Worm (Caenorhabditis elegans): ENCODE data around the gene elc-1.

The elc-1 gene

ce11 chrIII:1429920-1430437 is 13.0 kb upstream of the elc-1 start:
- TF ChIP-seq unc-62 (GFP tag; optimal IDR thresholded peaks at IDR 0.05) (no peak), mab-5 (tag; optimal IDR thresholded peaks at IDR 0.05) (no peak), lin-32 (GFP tag; optimal IDR thresholded peaks at IDR 0.05) (no peak), nhr-28 (tag; optimal IDR thresholded peaks at IDR 0.05) (no peak), ces-1 (GFP tag; optimal IDR thresholded peaks at IDR 0.05) (peak; percentile 22)

ce11 chrIII:1429275-1429674 is 12.3 kb upstream of the elc-1 start:
- TF ChIP-seq M03D4.4 (tag; optimal IDR thresholded peaks at IDR 0.05): no peak
- no peak for TF ChIP-seq mab-5 (tag; optimal IDR thresholded peaks at IDR 0.05)
- TF ChIP-seq drap-1 (GFP tag; optimal IDR thresholded peaks at IDR 0.05): no peak
- no peak for TF ChIP-seq ceh-39 (tag; optimal IDR thresholded peaks at IDR 0.05)

- TF ChIP-seq ces-1 (GFP tag; optimal IDR thresholded peaks at IDR 0.05) (no peak), unc-120 (tag; optimal IDR thresholded peaks at IDR 0.05; ENCODE audit: poor library complexity, severe bottlenecking) (no peak), nhr-76 (tag; optimal IDR thresholded peaks at IDR 0.05) (no peak), lin-13 (tag; optimal IDR thresholded peaks at IDR 0.05) (no peak)
These were observed 11.5 kb upstream of the elc-1 start for ce11 chrIII:1428448-1428847.

ce11 chrIII:1427126-1427525 is 10.1 kb upstream of the elc-1 start, which contains the start of gene lelo-2:
Gene lelo-2, minus strand, starts transcription at chrIII:1427226.
- no peak for TF ChIP-seq ham-2 (GFP tag; optimal IDR thresholded peaks at IDR 0.05)
- TF ChIP-seq ztf-11 (tag; optimal IDR thresholded peaks at IDR 0.05): no peak
- TF ChIP-seq cnd-1 (tag; optimal IDR thresholded peaks at IDR 0.05): no peak
- no peak for TF ChIP-seq flh-1 (GFP tag; optimal IDR thresholded peaks at IDR 0.05)
- no peak for TF ChIP-seq nhr-28 (tag; optimal IDR thresholded peaks at IDR 0.05)
- TF ChIP-seq drap-1 (GFP tag; optimal IDR thresholded peaks at IDR 0.05): no peak
- no peak for TF ChIP-seq hlh-1 (tag; optimal IDR thresholded peaks at IDR 0.05)
- no peak for TF ChIP-seq blmp-1 (tag; optimal IDR thresholded peaks at IDR 0.05)
- TF ChIP-seq nhr-76 (tag; optimal IDR thresholded peaks at IDR 0.05): no peak
- no peak for TF ChIP-seq nhr-237 (tag; optimal IDR thresholded peaks at IDR 0.05)
- no peak for TF ChIP-seq bed-3 (GFP tag; optimal IDR thresholded peaks at IDR 0.05)
- no peak for TF ChIP-seq ceh-43 (GFP tag; optimal IDR thresholded peaks at IDR 0.05)
- no peak for TF ChIP-seq ceh-83 (GFP tag; optimal IDR thresholded peaks at IDR 0.05)
- TF ChIP-seq unc-62 (GFP tag; optimal IDR thresholded peaks at IDR 0.05): no peak
- TF ChIP-seq M03D4.4 (tag; optimal IDR thresholded peaks at IDR 0.05): no peak
- TF ChIP-seq ces-1 (GFP tag; optimal IDR thresholded peaks at IDR 0.05): no peak
- no peak for TF ChIP-seq elt-3 (tag; optimal IDR thresholded peaks at IDR 0.05)
- TF ChIP-seq nhr-2 (tag; optimal IDR thresholded peaks at IDR 0.05): no peak
- no peak for TF ChIP-seq snpc-4 (tag; optimal IDR thresholded peaks at IDR 0.05)
- no peak for TF ChIP-seq mls-2 (tag; optimal IDR thresholded peaks at IDR 0.05)

ce11 chrIII:1424305-1424704 is 7.3 kb upstream of the elc-1 start:
- TF ChIP-seq lsy-2 (tag; optimal IDR thresholded peaks at IDR 0.05): peak; percentile 63
- TF ChIP-seq nhr-76 (tag; optimal IDR thresholded peaks at IDR 0.05): no peak
- TF ChIP-seq bed-3 (GFP tag; optimal IDR thresholded peaks at IDR 0.05): peak; percentile 51
- peak; percentile 14 for TF ChIP-seq ceh-43 (GFP tag; optimal IDR thresholded peaks at IDR 0.05)
- TF ChIP-seq ham-2 (GFP tag; optimal IDR thresholded peaks at IDR 0.05): peak; percentile 29
- TF ChIP-seq ceh-39 (tag; optimal IDR thresholded peaks at IDR 0.05): no peak
- peak; percentile 7 for TF ChIP-seq ces-1 (GFP tag; optimal IDR thresholded peaks at IDR 0.05)
- peak; percentile 20 for TF ChIP-seq unc-120 (tag; optimal IDR thresholded peaks at IDR 0.05; ENCODE audit: poor library complexity, severe bottlenecking)
- TF ChIP-seq zip-8 (tag; optimal IDR thresholded peaks at IDR 0.05): no peak
- peak; percentile 23 for TF ChIP-seq M03D4.4 (tag; optimal IDR thresholded peaks at IDR 0.05)
- TF ChIP-seq drap-1 (GFP tag; optimal IDR thresholded peaks at IDR 0.05): peak; percentile 74
- TF ChIP-seq lin-13 (tag; optimal IDR thresholded peaks at IDR 0.05): peak; percentile 32
- peak; percentile 80 for TF ChIP-seq mls-2 (tag; optimal IDR thresholded peaks at IDR 0.05)
- TF ChIP-seq tbx-8 (GFP tag; optimal IDR thresholded peaks at IDR 0.05): peak; percentile 20
- TF ChIP-seq cnd-1 (tag; optimal IDR thresholded peaks at IDR 0.05): peak; percentile 36
- TF ChIP-seq ceh-83 (GFP tag; optimal IDR thresholded peaks at IDR 0.05): peak; percentile 62
- TF ChIP-seq flh-1 (GFP tag; optimal IDR thresholded peaks at IDR 0.05): peak; percentile 30
- no peak for TF ChIP-seq pha-4 (tag; optimal IDR thresholded peaks at IDR 0.05)
- TF ChIP-seq sptf-1 (tag; optimal IDR thresholded peaks at IDR 0.05): peak; percentile 85
- peak; percentile 46 for TF ChIP-seq sem-2 (GFP tag; optimal IDR thresholded peaks at IDR 0.05)
